Fruit fly (Drosophila melanogaster): Measurements from ENCODE around the gene CG13075.

CG13075 gene

DNA sequence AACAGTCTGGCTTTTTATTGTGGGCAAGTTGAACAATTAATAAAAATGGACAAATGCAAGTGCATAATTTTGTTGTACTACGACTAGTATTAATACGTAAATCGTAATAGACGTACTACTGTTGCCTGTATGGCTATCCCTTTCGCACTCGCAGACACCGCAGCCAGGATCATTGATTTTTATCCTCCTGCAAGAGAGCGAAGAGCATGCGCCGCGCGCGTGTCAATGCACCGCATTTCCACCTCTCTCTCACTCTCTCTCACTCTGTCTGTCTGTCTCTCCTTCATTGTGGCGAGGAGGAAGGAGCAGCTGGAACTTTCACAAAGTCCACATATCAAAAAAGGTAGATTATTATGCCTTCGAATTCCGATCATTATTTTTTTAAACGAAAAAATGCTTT is 36.7 kb upstream of the CG13075 start:
- no peak for TF ChIP-seq noc (tag; optimal IDR thresholded peaks at IDR 0.05)

DNA sequence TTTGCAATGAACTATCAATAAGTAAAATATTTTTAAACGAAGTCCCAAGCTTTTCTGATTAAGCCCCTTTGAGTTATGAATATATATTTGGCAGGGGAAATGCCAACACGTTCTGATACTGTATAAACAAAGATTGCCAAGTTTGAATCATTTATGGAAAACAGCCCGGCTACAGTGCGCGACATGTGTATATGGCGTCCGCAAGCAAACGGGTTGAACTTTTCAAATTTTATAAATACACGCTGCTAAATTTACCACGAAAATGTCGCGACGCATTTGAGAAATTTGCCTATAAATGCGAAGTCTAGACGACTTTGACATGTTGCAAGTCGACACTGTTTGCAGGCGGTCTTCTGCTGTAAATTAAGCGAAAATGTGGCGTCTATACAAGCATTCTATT is 35.7 kb upstream of the CG13075 start:
- peak; percentile 63 for TF ChIP-seq noc (tag; optimal IDR thresholded peaks at IDR 0.05)

- TF ChIP-seq noc (tag; optimal IDR thresholded peaks at IDR 0.05) = no peak
Measured at dm6 chr3L:16048722-16049459, 34.9 kb upstream of the CG13075 start.

DNA sequence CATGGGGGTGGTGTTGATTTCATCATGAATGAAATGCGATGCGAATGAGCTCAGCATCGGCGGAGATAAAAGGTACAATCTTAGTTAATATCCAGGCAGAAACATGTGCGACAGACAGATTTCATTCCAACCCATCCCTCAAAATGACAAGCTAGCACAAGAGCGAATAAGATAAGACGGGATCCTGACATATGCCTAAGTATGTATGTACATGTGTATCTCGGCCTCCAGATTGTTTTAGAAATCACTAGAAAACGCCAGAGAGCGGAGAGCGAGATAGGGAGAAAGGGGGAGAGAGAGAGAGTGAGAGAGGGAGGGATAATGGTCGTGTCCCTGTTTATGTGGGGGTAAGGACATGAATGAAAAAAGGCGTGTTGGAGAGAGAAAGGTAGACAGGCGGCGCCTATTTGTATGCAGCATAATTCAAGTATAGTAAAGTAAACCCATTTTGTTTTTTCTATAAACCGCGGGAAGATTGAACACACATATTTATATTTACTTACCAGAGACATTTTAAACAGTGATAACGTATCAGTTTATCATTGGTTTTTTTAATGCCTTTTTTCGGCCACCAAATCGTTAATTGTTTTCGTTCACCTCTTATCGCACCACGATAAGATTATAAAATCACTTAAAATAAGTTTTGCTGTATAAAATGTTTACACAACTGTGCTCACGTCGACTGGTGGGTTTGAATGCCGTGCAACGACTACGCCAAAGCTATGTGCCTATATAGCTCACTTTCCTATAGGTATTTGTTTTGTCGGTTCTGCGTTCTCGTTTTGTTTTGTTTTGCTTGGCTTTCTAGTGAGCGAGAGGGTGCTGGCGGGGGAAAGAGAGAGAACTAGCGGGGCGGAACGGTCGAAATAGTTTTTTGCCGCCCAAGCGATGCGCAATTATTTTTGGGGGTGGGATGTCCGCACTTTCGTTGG is 33.6 kb upstream of the CG13075 start:
- TF ChIP-seq noc (tag; optimal IDR thresholded peaks at IDR 0.05) = peak; percentile 63

DNA sequence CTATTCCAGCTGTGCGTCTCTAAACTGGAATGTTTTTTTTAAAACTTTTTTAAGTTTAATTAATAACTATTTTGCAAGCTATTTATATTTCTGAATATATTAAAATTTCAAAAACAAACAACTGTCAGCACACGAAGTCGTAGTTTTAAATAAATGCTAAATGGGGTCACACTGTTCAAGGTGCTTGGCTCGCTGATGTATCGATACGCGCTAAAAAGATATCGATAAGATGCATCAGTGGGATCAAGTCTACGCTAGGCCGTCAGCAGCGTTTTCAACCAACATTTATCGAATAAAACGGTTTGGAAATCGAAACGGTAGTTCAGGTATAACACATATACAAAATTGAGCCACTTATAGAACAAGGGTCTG is 32.9 kb upstream of the CG13075 start, which contains the start of gene Diap1:
TSS of gene Diap1 (minus strand) at position 148 of the 372 bp plus-strand sequence.
- TF ChIP-seq noc (tag; optimal IDR thresholded peaks at IDR 0.05) = no peak

DNA sequence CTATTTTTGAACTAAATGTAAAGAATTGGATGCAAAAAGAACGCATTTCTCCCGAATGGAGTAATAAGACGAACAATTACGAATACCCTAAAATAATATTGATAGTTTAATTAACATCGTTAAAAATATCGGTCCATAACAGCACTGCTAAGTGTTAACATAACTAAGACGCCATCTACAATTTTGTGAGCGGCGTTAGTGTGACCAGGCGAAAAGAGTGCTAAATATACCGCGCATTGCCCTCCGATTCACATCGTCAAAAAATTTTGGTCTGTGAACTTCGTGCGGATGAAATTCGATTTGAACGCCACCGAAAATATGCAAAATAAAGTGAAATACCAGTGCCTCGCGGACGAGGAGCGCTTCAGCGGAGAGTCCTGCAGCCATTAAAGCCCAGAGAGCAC is 32.1 kb upstream of the CG13075 start, which contains the start of gene Mbs:
TSS of gene Mbs (plus strand) at position 241 of the 404 bp plus-strand sequence.
- peak; percentile 37 for TF ChIP-seq noc (tag; optimal IDR thresholded peaks at IDR 0.05)

DNA sequence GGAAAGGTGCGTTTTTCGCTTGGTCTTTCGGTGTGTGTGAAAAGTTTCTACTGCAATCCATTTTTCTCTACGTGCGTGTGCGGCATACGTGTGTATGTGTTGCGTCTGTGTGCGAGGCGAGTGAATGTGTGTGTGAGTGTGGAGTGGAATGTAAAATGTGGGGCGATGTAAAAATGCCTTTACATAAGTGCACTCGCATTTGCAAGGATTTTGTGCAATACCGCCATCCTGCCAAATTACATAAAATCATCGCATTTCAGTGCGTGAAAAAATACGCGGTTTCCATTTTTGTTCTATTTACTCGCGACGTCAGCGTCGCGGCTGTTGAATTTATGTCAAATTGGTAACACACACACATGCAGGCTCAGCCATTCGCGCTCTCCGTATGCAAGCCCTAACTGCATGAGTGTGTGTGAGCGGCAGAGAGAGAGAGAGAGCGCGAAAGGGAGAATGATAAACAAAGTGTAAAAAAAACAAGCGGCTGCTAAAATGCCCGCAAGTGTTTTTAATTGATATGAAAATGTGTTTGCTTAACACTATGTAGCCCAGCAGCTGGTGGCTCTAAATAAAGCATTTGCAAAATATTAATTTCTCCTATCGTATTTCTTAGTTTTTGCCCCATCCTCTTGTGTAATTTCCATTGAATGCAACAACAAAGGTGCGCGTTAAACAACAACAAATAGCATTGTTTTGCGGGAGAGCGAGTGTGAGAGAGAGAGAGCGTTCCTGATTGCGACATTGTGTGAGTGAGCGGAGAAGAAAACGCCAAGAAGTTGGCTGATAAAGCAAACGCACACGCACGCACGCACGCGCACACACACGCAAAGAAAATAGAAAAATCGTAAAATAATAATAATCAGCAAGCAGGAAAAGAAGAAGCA is 31.4 kb upstream of the CG13075 start:
- TF ChIP-seq noc (tag; optimal IDR thresholded peaks at IDR 0.05) = no peak

DNA sequence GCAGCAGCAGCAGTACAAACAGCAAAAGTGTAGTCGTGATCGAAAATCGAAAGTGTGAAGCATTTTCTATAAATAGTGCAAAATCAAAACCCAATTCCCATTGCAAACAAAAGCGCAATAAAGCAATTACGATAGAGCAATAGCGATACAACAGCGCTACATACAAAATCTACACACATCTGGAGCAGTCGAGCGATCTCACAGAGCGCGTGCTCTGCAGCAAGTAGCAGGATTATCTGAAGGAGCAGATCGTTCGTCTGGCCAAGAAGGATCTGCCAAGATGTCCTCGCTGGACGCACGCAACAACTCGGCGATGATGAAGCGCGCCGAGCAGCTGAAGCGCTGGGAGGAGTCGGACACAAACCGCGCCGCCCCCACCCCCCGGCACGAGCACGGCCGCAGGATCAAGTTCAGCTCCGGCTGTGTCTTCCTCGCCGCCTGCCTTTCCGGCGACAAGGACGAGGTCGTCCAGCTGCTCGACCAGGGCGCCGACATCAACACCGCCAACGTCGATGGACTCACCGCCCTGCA is 30.7 kb upstream of the CG13075 start:
- TF ChIP-seq noc (tag; optimal IDR thresholded peaks at IDR 0.05) = no peak

dm6 chr3L:16054095-16054494 is 29.7 kb upstream of the CG13075 start:
- TF ChIP-seq noc (tag; optimal IDR thresholded peaks at IDR 0.05) = peak; percentile 32

DNA sequence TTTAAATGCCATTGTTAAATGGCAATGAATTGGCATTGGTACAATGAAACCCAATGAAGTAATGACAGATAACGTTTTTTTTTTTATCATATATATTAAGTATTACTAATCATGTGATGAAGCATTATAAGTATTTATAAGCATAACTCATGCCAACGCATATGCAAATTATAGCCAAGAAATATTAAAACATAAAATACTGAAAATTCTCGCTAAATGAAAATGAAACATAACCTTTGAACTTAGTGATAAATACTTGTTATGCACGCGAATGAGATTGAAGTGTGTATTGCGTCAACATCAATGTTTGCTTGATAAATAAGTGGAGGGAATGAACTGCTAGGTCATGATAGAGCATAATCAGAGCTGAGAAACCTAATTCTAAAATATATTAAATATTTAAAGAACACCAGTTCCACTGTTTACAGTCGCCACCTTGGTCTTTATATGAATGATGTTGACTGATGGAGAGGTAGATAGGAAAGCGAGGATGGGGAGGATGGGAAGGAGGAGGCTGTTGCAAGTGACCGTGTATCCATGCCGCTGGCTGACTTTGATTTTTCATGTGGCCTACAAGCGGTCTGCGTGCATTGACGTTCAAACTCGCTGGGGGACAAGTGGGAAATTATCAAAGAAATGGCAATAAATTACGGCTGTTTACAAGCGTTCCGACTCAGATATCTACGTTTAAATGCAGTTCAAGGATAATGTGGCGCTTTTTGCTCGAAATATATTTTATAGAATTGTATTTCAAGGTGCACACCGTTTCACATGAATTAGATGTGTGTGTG is 27.5 kb upstream of the CG13075 start:
- no peak for TF ChIP-seq noc (tag; optimal IDR thresholded peaks at IDR 0.05)

DNA sequence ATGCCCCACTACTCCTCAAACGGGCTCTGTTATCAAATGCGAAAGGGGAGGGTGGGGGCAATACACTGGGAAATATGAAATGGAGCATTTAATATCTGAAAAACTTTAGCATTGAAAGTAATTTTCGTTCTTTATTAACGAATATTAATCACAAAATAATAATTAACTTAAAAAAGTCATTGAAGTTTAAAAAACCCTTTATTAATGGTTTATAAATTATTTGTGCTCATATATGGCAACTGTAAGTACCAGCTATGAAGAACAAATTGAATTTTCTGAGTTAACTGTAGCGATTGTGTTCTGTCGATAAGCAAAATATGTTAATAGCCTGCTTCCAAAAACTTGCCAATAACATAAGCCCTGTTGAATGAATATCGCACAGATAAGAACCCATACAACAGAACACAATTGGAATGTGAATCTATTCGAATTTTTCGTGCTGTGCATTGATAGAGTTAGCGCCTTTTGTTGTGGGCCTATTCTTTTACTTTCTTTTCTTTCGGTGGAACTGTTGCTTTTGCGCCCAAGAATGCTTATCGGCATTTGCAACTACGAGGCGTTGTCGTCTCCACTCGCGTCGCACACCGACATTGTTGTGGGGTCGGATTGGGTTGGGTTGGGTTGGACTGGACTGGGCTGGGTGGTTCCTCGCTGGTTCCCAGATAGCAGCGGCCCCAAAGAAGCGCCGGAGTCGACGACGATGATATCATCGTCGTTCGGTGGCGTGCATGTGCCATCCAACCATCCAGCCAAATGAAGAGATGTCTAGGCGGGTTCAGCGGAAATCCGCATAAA is 22.8 kb upstream of the CG13075 start:
- TF ChIP-seq noc (tag; optimal IDR thresholded peaks at IDR 0.05) = peak; percentile 89

- TF ChIP-seq noc (tag; optimal IDR thresholded peaks at IDR 0.05) = no peak
Measured at dm6 chr3L:16082251-16082650, 1.5 kb upstream of the CG13075 start, which contains the start of gene CG33258. TSS of gene CG33258 (plus strand) at chr3L:16082551.

dm6 chr3L:16087323-16087816 is 3.6 kb downstream of the CG13075 start, which contains the start of gene Tasp1:
TSS of gene Tasp1 (minus strand) at chr3L:16087525.
- TF ChIP-seq noc (tag; optimal IDR thresholded peaks at IDR 0.05) = no peak

All from whole organism, larva.